Fruit fly (Drosophila melanogaster) whole organism, embryonic: Measurements from ENCODE around the gene mrva.

Source experiments
- Ada2b ChIP-seq: fragments of 200-800 bp; sonication (Bioruptor generic); IDR thresholded peaks from 2 replicates; pipeline ENCODE4 v1.3.6; 2022; ENCODE audit warnings: missing biosample characterization, missing genetic modification characterization
- Atf6 ChIP-seq: fragments of 200-800 bp; sonication (Bioruptor generic); IDR thresholded peaks from 2 replicates; pipeline ENCODE4 v1.3.6; 2022; ENCODE audit warnings: missing biosample characterization, missing genetic modification characterization
- BEAF-32 ChIP-seq: fragments of 200-800 bp; sonication (Bioruptor generic); optimal IDR thresholded peaks from 3 replicates; lab custom pipeline; 2017; ENCODE audit warnings: missing biosample characterization, missing genetic modification characterization, mild to moderate bottlenecking, moderate library complexity, missing genetic modification reagents
- CG10321 ChIP-seq: fragments of 200-800 bp; sonication (Bioruptor generic); IDR thresholded peaks from 2 replicates; pipeline ENCODE4 v1.3.6; 2022; ENCODE audit warnings: missing biosample characterization, missing genetic modification characterization
- CG10366 ChIP-seq: fragments of 200-800 bp; sonication (Bioruptor generic); IDR thresholded peaks from 2 replicates; pipeline ENCODE4 v1.3.6; 2022; ENCODE audit warnings: missing biosample characterization, missing genetic modification characterization
- CG10979 ChIP-seq: fragments of 200-800 bp; sonication (Bioruptor generic); optimal IDR thresholded peaks from 2 replicates; lab custom pipeline; 2018; ENCODE audit warnings: missing biosample characterization, mild to moderate bottlenecking, missing genetic modification characterization, moderate library complexity
- CG11504 ChIP-seq: fragments of 200-800 bp; sonication (Bioruptor generic); optimal IDR thresholded peaks from 3 replicates; lab custom pipeline; 2019; ENCODE audit warnings: missing biosample characterization, mild to moderate bottlenecking, missing genetic modification characterization, moderate library complexity
- CG11695 ChIP-seq: fragments of 200-800 bp; sonication (Bioruptor generic); IDR thresholded peaks from 3 replicates; pipeline ENCODE4 v1.3.6; 2022; ENCODE audit warnings: missing biosample characterization, missing genetic modification characterization
- CG12155 ChIP-seq: fragments of 200-800 bp; sonication (Bioruptor generic); optimal IDR thresholded peaks from 3 replicates; lab custom pipeline; 2016; ENCODE audit warnings: missing biosample characterization, missing genetic modification characterization
- CG12744 ChIP-seq: fragments of 200-800 bp; sonication (Bioruptor generic); optimal IDR thresholded peaks from 2 replicates; lab custom pipeline; 2016; ENCODE audit warnings: missing biosample characterization, missing genetic modification characterization
- CG14667 ChIP-seq: fragments of 200-800 bp; sonication (Bioruptor generic); IDR thresholded peaks from 2 replicates; pipeline ENCODE4 v1.3.6; 2022; ENCODE audit warnings: missing biosample characterization, missing genetic modification characterization
- CG17359 ChIP-seq: fragments of 200-800 bp; sonication (Bioruptor generic); optimal IDR thresholded peaks from 3 replicates; lab custom pipeline; 2018; ENCODE audit warnings: missing biosample characterization, mild to moderate bottlenecking, missing genetic modification characterization, moderate library complexity
- CG17385 ChIP-seq: fragments of 200-800 bp; sonication (Bioruptor generic); optimal IDR thresholded peaks from 3 replicates; lab custom pipeline; 2018; ENCODE audit warnings: missing biosample characterization, mild to moderate bottlenecking, missing genetic modification characterization
- CG17568 ChIP-seq: fragments of 200-800 bp; sonication (Bioruptor generic); optimal IDR thresholded peaks from 2 replicates; lab custom pipeline; 2018; ENCODE audit warnings: missing biosample characterization, mild to moderate bottlenecking, missing genetic modification characterization, moderate library complexity
- CG31224 ChIP-seq: fragments of 200-800 bp; sonication (Bioruptor generic); IDR thresholded peaks from 2 replicates; pipeline ENCODE4 v1.3.6; 2022; ENCODE audit warnings: missing biosample characterization, missing genetic modification characterization
- CG4617 ChIP-seq: fragments of 200-800 bp; sonication (Bioruptor generic); optimal IDR thresholded peaks from 3 replicates; lab custom pipeline; 2016; ENCODE audit warnings: missing biosample characterization, missing genetic modification characterization, borderline replicate concordance
- CG4707 ChIP-seq: fragments of 200-800 bp; sonication (Bioruptor generic); optimal IDR thresholded peaks from 2 replicates; lab custom pipeline; 2018; ENCODE audit warnings: missing biosample characterization, mild to moderate bottlenecking, missing genetic modification characterization, moderate library complexity
- CG7786 ChIP-seq: fragments of 200-800 bp; sonication (Bioruptor generic); optimal IDR thresholded peaks from 2 replicates; lab custom pipeline; 2016; ENCODE audit warnings: missing biosample characterization, missing genetic modification characterization
- CG9727 ChIP-seq: fragments of 200-800 bp; sonication (Bioruptor generic); optimal IDR thresholded peaks from 3 replicates; lab custom pipeline; 2017; ENCODE audit warnings: missing biosample characterization, mild to moderate bottlenecking, missing genetic modification characterization
- CkIIα-i1 ChIP-seq: fragments of 200-800 bp; sonication (Bioruptor generic); IDR thresholded peaks from 2 replicates; pipeline ENCODE4 v1.3.6; 2022; ENCODE audit warnings: missing biosample characterization, missing genetic modification characterization
- Doc3 ChIP-seq: fragments of 200-800 bp; sonication (Bioruptor generic); IDR thresholded peaks from 3 replicates; pipeline ENCODE4 v1.3.6; 2022; ENCODE audit warnings: missing biosample characterization, missing genetic modification characterization; ENCODE audit not compliant: partially characterized antibody
- Ets97D ChIP-seq: fragments of 200-800 bp; sonication (Bioruptor generic); optimal IDR thresholded peaks from 3 replicates; lab custom pipeline; 2016; ENCODE audit warnings: missing biosample characterization, missing genetic modification characterization
- Fer1 ChIP-seq: fragments of 200-800 bp; sonication (Bioruptor generic); optimal IDR thresholded peaks from 2 replicates; lab custom pipeline; 2017; ENCODE audit warnings: missing biosample characterization, mild to moderate bottlenecking, missing genetic modification characterization
- Fer2 ChIP-seq: fragments of 200-800 bp; sonication (Bioruptor generic); optimal IDR thresholded peaks from 2 replicates; lab custom pipeline; 2018; ENCODE audit warnings: missing biosample characterization, mild to moderate bottlenecking, missing genetic modification characterization, moderate library complexity
- Hand ChIP-seq: fragments of 200-800 bp; sonication (Bioruptor generic); optimal IDR thresholded peaks from 2 replicates; lab custom pipeline; 2017; ENCODE audit warnings: mild to moderate bottlenecking, missing biosample characterization, missing genetic modification reagents, missing genetic modification characterization
- Hr51 ChIP-seq, 2 experiments: fragments of 200-800 bp; sonication (Bioruptor generic); optimal IDR thresholded peaks; 2 replicates in 1 of 2; 3 replicates in 1 of 2; lab custom pipeline; 2016 to 2018; ENCODE audit warnings: missing biosample characterization in 2 of 2, missing genetic modification characterization in 2 of 2, mild to moderate bottlenecking in 1 of 2, moderate library complexity in 1 of 2
- Meics ChIP-seq: fragments of 200-800 bp; sonication (Bioruptor generic); optimal IDR thresholded peaks from 2 replicates; lab custom pipeline; 2017; ENCODE audit warnings: missing biosample characterization, mild to moderate bottlenecking, missing genetic modification characterization
- Mrtf ChIP-seq: fragments of 200-800 bp; sonication (Bioruptor generic); IDR thresholded peaks from 3 replicates; pipeline ENCODE4 v1.3.6; 2022; ENCODE audit warnings: missing biosample characterization, missing genetic modification characterization
- NC2α ChIP-seq: fragments of 200-800 bp; sonication (Bioruptor generic); optimal IDR thresholded peaks from 2 replicates; lab custom pipeline; 2016; ENCODE audit warnings: missing biosample characterization, missing genetic modification characterization
- TFAM ChIP-seq: fragments of 200-800 bp; sonication (Bioruptor generic); optimal IDR thresholded peaks from 2 replicates; lab custom pipeline; 2017; ENCODE audit warnings: missing biosample characterization, missing genetic modification characterization, inconsistent platforms
- ato ChIP-seq: fragments of 200-800 bp; sonication (Bioruptor generic); IDR thresholded peaks from 2 replicates; pipeline ENCODE4 v1.3.6; 2022; ENCODE audit warnings: missing biosample characterization, missing genetic modification characterization; ENCODE audit not compliant: partially characterized antibody
- btn ChIP-seq: fragments of 200-800 bp; sonication (Bioruptor generic); optimal IDR thresholded peaks from 2 replicates; lab custom pipeline; 2016; ENCODE audit warnings: missing biosample characterization, missing genetic modification characterization
- crc ChIP-seq: fragments of 200-800 bp; sonication (Bioruptor generic); optimal IDR thresholded peaks from 2 replicates; lab custom pipeline; 2016; ENCODE audit warnings: missing biosample characterization, missing genetic modification characterization
- fd96Cb ChIP-seq: fragments of 200-800 bp; sonication (Bioruptor generic); optimal IDR thresholded peaks from 2 replicates; lab custom pipeline; 2018; ENCODE audit warnings: missing biosample characterization, mild to moderate bottlenecking, missing genetic modification characterization, moderate library complexity
- fu2 ChIP-seq: fragments of 200-800 bp; sonication (Bioruptor generic); optimal IDR thresholded peaks from 2 replicates; lab custom pipeline; 2016; ENCODE audit warnings: missing biosample characterization, missing genetic modification characterization
- gem ChIP-seq: fragments of 200-800 bp; sonication (Bioruptor generic); optimal IDR thresholded peaks from 2 replicates; lab custom pipeline; 2019; ENCODE audit warnings: missing biosample characterization, mild to moderate bottlenecking, missing genetic modification characterization, moderate library complexity
- gfzf ChIP-seq: fragments of 200-800 bp; sonication (Bioruptor generic); optimal IDR thresholded peaks from 2 replicates; lab custom pipeline; 2016; ENCODE audit warnings: missing biosample characterization, mild to moderate bottlenecking, missing genetic modification characterization, moderate library complexity
- hbn ChIP-seq: fragments of 200-800 bp; sonication (Bioruptor generic); IDR thresholded peaks from 2 replicates; pipeline ENCODE4 v1.3.6; 2022; ENCODE audit warnings: missing biosample characterization, missing genetic modification characterization; ENCODE audit not compliant: partially characterized antibody
- hkb ChIP-seq, 2 experiments: fragments of 200-800 bp in 1 of 2; fragments of >200 bp in 1 of 2; sonication (Bioruptor generic) in 1 of 2; IDR thresholded peaks in 1 of 2; optimal IDR thresholded peaks in 1 of 2; 2 replicates each; pipeline versions ENCODE4 v1.3.6 to Lab custom; 2017 to 2022; ENCODE audit warnings: missing biosample characterization in 1 of 2, missing genetic modification characterization in 1 of 2
- ken ChIP-seq: fragments of 200-800 bp; sonication (Bioruptor generic); IDR thresholded peaks from 3 replicates; pipeline ENCODE4 v1.3.6; 2022; ENCODE audit warnings: missing biosample characterization, missing genetic modification characterization
- mam ChIP-seq: fragments of 200-800 bp; sonication (Bioruptor generic); optimal IDR thresholded peaks from 3 replicates; lab custom pipeline; 2016; ENCODE audit warnings: missing biosample characterization, missing genetic modification characterization
- nerfin-1 ChIP-seq: fragments of 200-800 bp; sonication (Bioruptor generic); optimal IDR thresholded peaks from 3 replicates; lab custom pipeline; 2019; ENCODE audit warnings: missing biosample characterization, mild to moderate bottlenecking, missing genetic modification characterization, moderate library complexity
- pb ChIP-seq: fragments of 200-800 bp; sonication (Bioruptor generic); optimal IDR thresholded peaks from 3 replicates; lab custom pipeline; 2016; ENCODE audit warnings: missing biosample characterization, missing genetic modification characterization
- ro ChIP-seq: fragments of 200-800 bp; sonication (Bioruptor generic); IDR thresholded peaks from 2 replicates; pipeline ENCODE4 v1.3.6; 2022; ENCODE audit warnings: missing biosample characterization, missing genetic modification characterization
- sc ChIP-seq, 3 experiments: fragments of >200 bp in 2 of 3; fragments of 200-800 bp in 1 of 3; sonication (Bioruptor generic) in 1 of 3; optimal IDR thresholded peaks; 2 replicates in 2 of 3; 3 replicates in 1 of 3; lab custom pipeline; 2017; ENCODE audit warnings: mild to moderate bottlenecking in 1 of 3, missing biosample characterization in 1 of 3, missing genetic modification characterization in 1 of 3, missing genetic modification reagents in 1 of 3
- stwl ChIP-seq: fragments of 200-800 bp; sonication (Bioruptor generic); optimal IDR thresholded peaks from 3 replicates; lab custom pipeline; 2018; ENCODE audit warnings: missing biosample characterization, mild to moderate bottlenecking, missing genetic modification characterization, moderate library complexity
- sug ChIP-seq: fragments of 200-800 bp; optimal IDR thresholded peaks from 2 replicates; lab custom pipeline; 2019; ENCODE audit warnings: missing biosample characterization, mild to moderate bottlenecking, missing genetic modification characterization, moderate library complexity
- tx ChIP-seq: fragments of 200-800 bp; sonication (Bioruptor generic); optimal IDR thresholded peaks from 2 replicates; lab custom pipeline; 2016; ENCODE audit warnings: missing biosample characterization, missing genetic modification characterization
- vfl ChIP-seq: fragments of 200-800 bp; sonication (Bioruptor generic); optimal IDR thresholded peaks from 2 replicates; lab custom pipeline; 2016; ENCODE audit warnings: missing biosample characterization, missing genetic modification characterization

The mrva gene

DNA sequence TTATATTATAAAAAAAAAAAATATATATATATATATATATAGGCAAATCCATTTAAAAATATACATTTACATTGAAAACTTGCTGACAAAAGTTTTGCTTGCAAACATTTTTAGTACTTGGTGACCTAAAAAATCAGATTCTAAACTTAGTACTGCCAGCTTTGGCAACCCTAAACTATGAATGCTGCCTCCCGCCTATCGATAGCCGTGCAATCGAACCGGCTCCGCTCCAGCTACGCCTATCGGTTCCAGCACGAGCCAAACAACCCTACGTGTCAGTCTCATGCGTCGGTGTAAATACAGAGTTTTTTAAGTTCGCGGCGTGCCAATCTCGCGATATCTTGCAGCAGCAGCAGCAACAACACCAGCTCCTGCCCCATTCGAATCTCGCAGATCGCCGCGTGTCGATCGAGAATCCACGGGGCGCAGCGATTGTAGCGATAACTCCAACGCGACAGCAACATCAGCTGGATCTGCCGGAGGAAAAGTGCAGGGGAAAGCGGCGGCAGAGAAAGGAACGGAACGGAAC, 31.7 kb upstream of the mrva start, which contains the start of gene Sec63 (continued):
- TF ChIP-seq stwl (tag; lab: Kevin White, UChicago) (peak; percentile 90), CG14667 (no peak), CG7786 (GFP tag; lab: Kevin White, UChicago) (no peak), Hr51 (GFP tag; optimal IDR thresholded peaks at IDR 0.05; lab: Kevin White, UChicago) (peak; percentile 47 to 49), hkb (optimal IDR thresholded peaks at IDR 0.05; lab: Kevin White, UChicago) (no peak), hkb (GFP tag; IDR thresholded peaks at IDR 0.05; lab: Robert Waterston, UW) (peak; percentile 7; the same call in 1 of the 2 replicates), Fer1 (peak; percentile 4), Mrtf (no peak), CG4617 (GFP tag; lab: Kevin White, UChicago) (peak; percentile 43), sc (optimal IDR thresholded peaks at IDR 0.05; lab: Kevin White, UChicago) (no peak), sc (GFP tag; optimal IDR thresholded peaks at IDR 0.05; lab: Kevin White, UChicago) (peak; percentile 4), fu2 (no peak), CG10979 (tag; lab: Kevin White, UChicago) (no peak), ato (GFP tag; lab: Robert Waterston, UW) (peak; percentile 54; the same call in 1 of the 2 replicates), Doc3 (GFP tag; lab: Robert Waterston, UW) (peak; percentile 70), Meics (GFP tag; lab: Kevin White, UChicago) (peak; percentile 69), btn (GFP tag; lab: Kevin White, UChicago) (no peak), ro (GFP tag; lab: Robert Waterston, UW) (no peak), CG17359 (tag; lab: Kevin White, UChicago) (peak; percentile 49), CG17385 (no peak), Atf6 (GFP tag; lab: Robert Waterston, UW) (no peak; the same call in 1 of the 2 replicates), Fer2 (peak; percentile 26), tx (GFP tag; lab: Kevin White, UChicago) (no peak), fd96Cb (peak; percentile 7), mam (GFP tag; lab: Kevin White, UChicago) (peak; percentile 60), CG12155 (GFP tag; lab: Kevin White, UChicago) (peak; percentile 91), BEAF-32 (GFP tag; lab: Kevin White, UChicago) (peak; percentile 84), CG11695 (GFP tag; lab: Robert Waterston, UW) (no peak), CG10366 (GFP tag; lab: Robert Waterston, UW) (peak; percentile 35; the same call in 1 of the 2 replicates), CkIIα-i1 (no peak), pb (GFP tag; lab: Kevin White, UChicago) (peak; percentile 11), gfzf (GFP tag; lab: Kevin White, UChicago) (peak; percentile 13)
- TF ChIP-seq, all 482 proteins: peak for 235

- TF ChIP-seq CG17568 = peak; percentile 62
- TF ChIP-seq CG4707 (GFP tag; lab: Kevin White, UChicago) = no peak
- TF ChIP-seq nerfin-1 = no peak
- peak; percentile 4; the same call in 1 of the 2 replicates for TF ChIP-seq Ada2b
- no peak for TF ChIP-seq ken
- TF ChIP-seq hbn (GFP tag; lab: Robert Waterston, UW) = no peak
- peak; percentile 14 for TF ChIP-seq NC2α (GFP tag; lab: Kevin White, UChicago)
- TF ChIP-seq CG12744 = peak; percentile 2
- peak; percentile 46 for TF ChIP-seq Hand (GFP tag; lab: Kevin White, UChicago)
- no peak for TF ChIP-seq gem (tag; lab: Kevin White, UChicago)
- peak; percentile 29 for TF ChIP-seq CG9727 (GFP tag; lab: Kevin White, UChicago)
- TF ChIP-seq CG10321 = peak; percentile 18; the same call in 1 of the 2 replicates
- TF ChIP-seq CG11504 (tag; lab: Kevin White, UChicago) = no peak
- TF ChIP-seq TFAM (GFP tag; lab: Kevin White, UChicago) = no peak
- peak; percentile 34 for TF ChIP-seq sug (tag; lab: Kevin White, UChicago)
- TF ChIP-seq vfl (GFP tag; lab: Kevin White, UChicago) = no peak
- TF ChIP-seq CG31224 (GFP tag; lab: Robert Waterston, UW) = no peak
- TF ChIP-seq crc (GFP tag; lab: Kevin White, UChicago) = no peak
- peak; percentile 53 for TF ChIP-seq Ets97D (GFP tag; lab: Kevin White, UChicago)
Measured at dm6 chr3L:7359827-7360323, 31.2 kb upstream of the mrva start, which contains the start of gene pst. TSS of gene pst (minus strand) at chr3L:7360263.
